Fruit fly (Drosophila melanogaster) whole organism, wandering third instar larva: ENCODE results near the gene CG33178.

Source experiments
- Abd-B ChIP-seq: fragments of >200 bp; optimal IDR thresholded peaks from 2 replicates; lab custom pipeline; 2017; ENCODE audit warnings: missing biosample characterization, missing genetic modification characterization
- CG32264 ChIP-seq: fragments of 200-800 bp; sonication (Bioruptor generic); optimal IDR thresholded peaks from 2 replicates; lab custom pipeline; 2016; ENCODE audit warnings: missing biosample characterization, missing genetic modification characterization
- CG9705 ChIP-seq: fragments of 200-800 bp; sonication (Bioruptor generic); optimal IDR thresholded peaks from 2 replicates; lab custom pipeline; 2018; ENCODE audit warnings: missing biosample characterization, mild to moderate bottlenecking, missing genetic modification characterization
- CrebA ChIP-seq: fragments of 200-800 bp; sonication (Bioruptor generic); optimal IDR thresholded peaks from 2 replicates; lab custom pipeline; 2016; ENCODE audit warnings: missing biosample characterization, mild to moderate bottlenecking, missing genetic modification characterization, borderline replicate concordance
- Dfd ChIP-seq: fragments of >200 bp; optimal IDR thresholded peaks from 2 replicates; lab custom pipeline; 2017; ENCODE audit warnings: missing biosample characterization, missing genetic modification characterization
- Dif ChIP-seq: fragments of 200-275, 200-300 bp; sonication (Bioruptor generic); optimal IDR thresholded peaks from 2 replicates; lab custom pipeline; 2018; ENCODE audit warnings: missing biosample characterization, missing genetic modification characterization; ENCODE audit not compliant: partially characterized antibody
- GATAd ChIP-seq: sonication (Bioruptor generic); optimal IDR thresholded peaks from 2 replicates; lab custom pipeline; 2016; ENCODE audit warnings: missing biosample characterization, missing genetic modification characterization
- HLH106 ChIP-seq: fragments of 200-800 bp; optimal IDR thresholded peaks from 3 replicates; lab custom pipeline; 2019; ENCODE audit warnings: missing biosample characterization, mild to moderate bottlenecking, missing genetic modification characterization, moderate library complexity
- Hnf4 ChIP-seq: fragments of 200-800 bp; sonication (Bioruptor generic); optimal IDR thresholded peaks from 2 replicates; lab custom pipeline; 2016; ENCODE audit warnings: missing biosample characterization, mild to moderate bottlenecking, missing genetic modification characterization
- Hr78 ChIP-seq: fragments of >200 bp; optimal IDR thresholded peaks from 2 replicates; lab custom pipeline; 2017; ENCODE audit warnings: missing biosample characterization, missing genetic modification characterization
- Hr83 ChIP-seq: fragments of 200-300 bp; sonication (Bioruptor generic); optimal IDR thresholded peaks from 2 replicates; lab custom pipeline; 2016; ENCODE audit warnings: missing biosample characterization, mild to moderate bottlenecking, missing genetic modification characterization, moderate library complexity; ENCODE audit not compliant: poor library complexity, severe bottlenecking
- Jra ChIP-seq: sonication (Bioruptor generic); optimal IDR thresholded peaks from 2 replicates; lab custom pipeline; 2016; ENCODE audit warnings: missing biosample characterization, missing genetic modification characterization
- Mio ChIP-seq: sonication (Bioruptor generic); optimal IDR thresholded peaks from 2 replicates; lab custom pipeline; 2016; ENCODE audit warnings: missing biosample characterization, missing genetic modification characterization
- Myc ChIP-seq: fragments of >200 bp; optimal IDR thresholded peaks from 2 replicates; lab custom pipeline; 2017
- N ChIP-seq: fragments of >200 bp; optimal IDR thresholded peaks from 2 replicates; lab custom pipeline; 2018; ENCODE audit warnings: missing biosample characterization, missing external identifiers, missing genetic modification characterization
- OdsH ChIP-seq: fragments of 200-800 bp; sonication (Bioruptor generic); optimal IDR thresholded peaks from 2 replicates; lab custom pipeline; 2016; ENCODE audit warnings: missing biosample characterization, mild to moderate bottlenecking, missing genetic modification characterization
- Rel ChIP-seq, 2 experiments: fragments of 200-800 bp; sonication (Bioruptor generic) in 1 of 2; optimal IDR thresholded peaks; 2 replicates in 1 of 2; 3 replicates in 1 of 2; lab custom pipeline; 2016 to 2019; ENCODE audit warnings: mild to moderate bottlenecking in 2 of 2, missing biosample characterization in 2 of 2, missing genetic modification characterization in 2 of 2, moderate library complexity in 1 of 2
- Sp1 ChIP-seq: fragments of 200-800 bp; sonication (Bioruptor generic); optimal IDR thresholded peaks from 3 replicates; lab custom pipeline; 2019; ENCODE audit warnings: missing biosample characterization, mild to moderate bottlenecking, missing genetic modification characterization, moderate library complexity
- Vsx2 ChIP-seq: fragments of 200-300, 225-300 bp; sonication (Bioruptor generic); optimal IDR thresholded peaks from 2 replicates; lab custom pipeline; 2018; ENCODE audit warnings: missing biosample characterization, missing genetic modification characterization; ENCODE audit not compliant: partially characterized antibody
- br ChIP-seq: fragments of 200-800 bp; sonication (Bioruptor generic); optimal IDR thresholded peaks from 2 replicates; lab custom pipeline; 2016; ENCODE audit warnings: missing biosample characterization, missing genetic modification characterization
- brk ChIP-seq: fragments of 200-800 bp; sonication (Bioruptor generic); optimal IDR thresholded peaks from 2 replicates; lab custom pipeline; 2016; ENCODE audit warnings: missing biosample characterization, mild to moderate bottlenecking, missing genetic modification characterization
- dl ChIP-seq, 2 experiments: fragments of 175-275, 200-275 bp in 1 of 2; fragments of 200-275 bp in 1 of 2; sonication (Bioruptor generic); optimal IDR thresholded peaks; lab custom pipeline; 2018; ENCODE audit warnings: mild to moderate bottlenecking in 2 of 2, missing biosample characterization in 2 of 2, missing genetic modification characterization in 2 of 2, moderate library complexity in 2 of 2; ENCODE audit not compliant: partially characterized antibody in 2 of 2, insufficient read depth in 1 of 2
- dmrt93B ChIP-seq: fragments of 200-800 bp; sonication (Bioruptor generic); optimal IDR thresholded peaks from 2 replicates; lab custom pipeline; 2018; ENCODE audit warnings: missing biosample characterization, mild to moderate bottlenecking, missing genetic modification characterization
- dsf ChIP-seq: sonication (Bioruptor generic); optimal IDR thresholded peaks from 2 replicates; lab custom pipeline; 2016; ENCODE audit warnings: missing biosample characterization, missing genetic modification characterization, borderline replicate concordance
- ey ChIP-seq: fragments of 200-800 bp; sonication (Bioruptor generic); optimal IDR thresholded peaks from 2 replicates; lab custom pipeline; 2016; ENCODE audit warnings: missing biosample characterization, missing genetic modification characterization
- foxo ChIP-seq, 2 experiments: fragments of 200-800 bp; sonication (Bioruptor generic); optimal IDR thresholded peaks; 2 replicates in 1 of 2; 3 replicates in 1 of 2; lab custom pipeline; 2016 to 2017; ENCODE audit warnings: missing biosample characterization in 2 of 2, missing genetic modification characterization in 2 of 2
- fru ChIP-seq: fragments of 200-800 bp; sonication (Bioruptor generic); optimal IDR thresholded peaks from 3 replicates; lab custom pipeline; 2016; ENCODE audit warnings: missing biosample characterization, mild to moderate bottlenecking, missing genetic modification characterization
- h ChIP-seq: fragments of 200-800 bp; sonication (Bioruptor generic); optimal IDR thresholded peaks from 3 replicates; lab custom pipeline; 2016; ENCODE audit warnings: missing biosample characterization, mild to moderate bottlenecking, missing genetic modification characterization
- jim ChIP-seq: fragments of 175-275, 200-325 bp; sonication (Bioruptor generic); optimal IDR thresholded peaks from 2 replicates; lab custom pipeline; 2016; ENCODE audit warnings: missing biosample characterization, mild to moderate bottlenecking, missing genetic modification characterization
- lola ChIP-seq: fragments of >200 bp; optimal IDR thresholded peaks from 2 replicates; lab custom pipeline; 2017; ENCODE audit warnings: missing biosample characterization, missing genetic modification characterization
- pan ChIP-seq: fragments of >200 bp; optimal IDR thresholded peaks from 2 replicates; lab custom pipeline; 2017
- psq ChIP-seq: fragments of 200-800 bp; sonication (Bioruptor generic); optimal IDR thresholded peaks from 3 replicates; lab custom pipeline; 2017; ENCODE audit warnings: missing biosample characterization, mild to moderate bottlenecking, missing genetic modification characterization, moderate library complexity
- rgr ChIP-seq: fragments of 200-800 bp; sonication (Bioruptor generic); optimal IDR thresholded peaks from 3 replicates; lab custom pipeline; 2016; ENCODE audit warnings: missing biosample characterization, mild to moderate bottlenecking, missing genetic modification characterization
- sage ChIP-seq: fragments of 200-800 bp; sonication (Bioruptor generic); optimal IDR thresholded peaks from 2 replicates; lab custom pipeline; 2016; ENCODE audit warnings: missing biosample characterization, mild to moderate bottlenecking, missing genetic modification characterization
- sv ChIP-seq: fragments of 200-800 bp; sonication (Bioruptor generic); optimal IDR thresholded peaks from 3 replicates; lab custom pipeline; 2016; ENCODE audit warnings: missing biosample characterization, missing genetic modification characterization
- tai ChIP-seq: sonication (Bioruptor generic); optimal IDR thresholded peaks from 2 replicates; lab custom pipeline; 2016; ENCODE audit warnings: missing biosample characterization, missing genetic modification characterization
- usp ChIP-seq: fragments of >200 bp; optimal IDR thresholded peaks from 2 replicates; lab custom pipeline; 2017; ENCODE audit warnings: missing biosample characterization, missing genetic modification characterization
- woc ChIP-seq: sonication (Bioruptor generic); optimal IDR thresholded peaks from 2 replicates; lab custom pipeline; 2016; ENCODE audit warnings: missing biosample characterization, mild to moderate bottlenecking, missing genetic modification characterization

The CG33178 gene

dm6 chrX:15043013-15043699 is 39.5 kb upstream of the CG33178 start (continued):
- TF ChIP-seq Rel (GFP tag; optimal IDR thresholded peaks at IDR 0.05; lab: Kevin White, UChicago) (peak; percentile 19), Rel (tag; optimal IDR thresholded peaks at IDR 0.05; lab: Kevin White, UChicago) (peak; percentile 38)

dm6 chrX:15043700-15044225 is 38.9 kb upstream of the CG33178 start, which contains the start of gene CG5541:
CG5541 (plus strand) TSS chrX:15044123.
- peak; percentile 44 for TF ChIP-seq dmrt93B
- TF ChIP-seq fru (GFP tag; lab: Kevin White, UChicago), result no peak
- no peak for TF ChIP-seq lola (GFP tag; lab: Kevin White, UChicago)
- TF ChIP-seq Dfd (GFP tag; lab: Kevin White, UChicago), result no peak
- no peak for TF ChIP-seq psq
- TF ChIP-seq CrebA, result no peak
- no peak for TF ChIP-seq pan (lab: Kevin White, UChicago)
- no peak for TF ChIP-seq rgr (GFP tag; lab: Kevin White, UChicago)
- TF ChIP-seq jim (GFP tag; lab: Kevin White, UChicago), result no peak
- peak; percentile 96 for TF ChIP-seq Myc
- no peak for TF ChIP-seq Hnf4
- TF ChIP-seq Hr83, result no peak
- peak; percentile 54 for TF ChIP-seq Sp1
- no peak for TF ChIP-seq Jra
- TF ChIP-seq Mio, result no peak
- TF ChIP-seq GATAd (GFP tag; lab: Kevin White, UChicago), result no peak
- TF ChIP-seq ey (GFP tag; lab: Kevin White, UChicago), result peak; percentile 57
- TF ChIP-seq Vsx2 (GFP tag; lab: Kevin White, UChicago), result no peak
- peak; percentile 2 for TF ChIP-seq sv
- TF ChIP-seq dl (GFP tag; optimal IDR thresholded peaks at IDR 0.05; lab: Kevin White, UChicago; ENCODE audit: insufficient read depth in 1 of 2, partially characterized antibody in 2 of 2), result peak; percentile 67 to 75
- peak; percentile 52 for TF ChIP-seq h (GFP tag; lab: Kevin White, UChicago)
- no peak for TF ChIP-seq Dif
- no peak for TF ChIP-seq usp (GFP tag; lab: Kevin White, UChicago)
- TF ChIP-seq OdsH (GFP tag; lab: Kevin White, UChicago), result peak; percentile 24
- TF ChIP-seq dsf (GFP tag; lab: Kevin White, UChicago), result no peak
- TF ChIP-seq brk (GFP tag; lab: Kevin White, UChicago), result no peak
- TF ChIP-seq woc (GFP tag; lab: Kevin White, UChicago), result peak; percentile 86
- no peak for TF ChIP-seq CG32264
- TF ChIP-seq sage (GFP tag; lab: Kevin White, UChicago), result no peak
- no peak for TF ChIP-seq Abd-B (GFP tag; lab: Kevin White, UChicago)
- no peak for TF ChIP-seq tai (GFP tag; lab: Kevin White, UChicago)
- TF ChIP-seq Rel (GFP tag; optimal IDR thresholded peaks at IDR 0.05; lab: Kevin White, UChicago), result no peak
- TF ChIP-seq Rel (tag; optimal IDR thresholded peaks at IDR 0.05; lab: Kevin White, UChicago), result no peak
- peak; percentile 23 for TF ChIP-seq HLH106 (tag; lab: Kevin White, UChicago)
- TF ChIP-seq Hr78 (GFP tag; lab: Kevin White, UChicago), result no peak
- TF ChIP-seq N (GFP tag; lab: Kevin White, UChicago), result no peak
- peak; percentile 5 for TF ChIP-seq br (GFP tag; lab: Kevin White, UChicago)
- peak; percentile 28 for TF ChIP-seq CG9705 (GFP tag; lab: Kevin White, UChicago)
- TF ChIP-seq foxo (GFP tag; optimal IDR thresholded peaks at IDR 0.05; lab: Kevin White, UChicago), result peak in 1 of 2 experiments; percentile 35
- TF ChIP-seq, all 38 proteins: peak for 13

dm6 chrX:15045608-15046007 is 37.0 kb upstream of the CG33178 start:
- no peak for TF ChIP-seq jim (GFP tag; lab: Kevin White, UChicago)
- TF ChIP-seq dmrt93B, result no peak
- TF ChIP-seq Jra, result no peak
- TF ChIP-seq Mio, result no peak
- TF ChIP-seq sage (GFP tag; lab: Kevin White, UChicago), result no peak
- no peak for TF ChIP-seq Vsx2 (GFP tag; lab: Kevin White, UChicago)
- TF ChIP-seq HLH106 (tag; lab: Kevin White, UChicago), result no peak
- peak; percentile 17 for TF ChIP-seq brk (GFP tag; lab: Kevin White, UChicago)
- TF ChIP-seq Hr78 (GFP tag; lab: Kevin White, UChicago), result no peak
- no peak for TF ChIP-seq Abd-B (GFP tag; lab: Kevin White, UChicago)
- TF ChIP-seq woc (GFP tag; lab: Kevin White, UChicago), result no peak
- no peak for TF ChIP-seq lola (GFP tag; lab: Kevin White, UChicago)
- TF ChIP-seq usp (GFP tag; lab: Kevin White, UChicago), result no peak
- TF ChIP-seq pan (lab: Kevin White, UChicago), result no peak
- TF ChIP-seq Hr83, result peak; percentile 16
- no peak for TF ChIP-seq CrebA
- no peak for TF ChIP-seq Sp1
- TF ChIP-seq GATAd (GFP tag; lab: Kevin White, UChicago), result no peak
- no peak for TF ChIP-seq Rel (GFP tag; optimal IDR thresholded peaks at IDR 0.05; lab: Kevin White, UChicago)
- no peak for TF ChIP-seq Rel (tag; optimal IDR thresholded peaks at IDR 0.05; lab: Kevin White, UChicago)
- peak; percentile 22 for TF ChIP-seq Hnf4
- no peak for TF ChIP-seq tai (GFP tag; lab: Kevin White, UChicago)
- no peak for TF ChIP-seq CG9705 (GFP tag; lab: Kevin White, UChicago)
- TF ChIP-seq Myc, result no peak
- TF ChIP-seq foxo (GFP tag; optimal IDR thresholded peaks at IDR 0.05; lab: Kevin White, UChicago), result no peak
- peak; percentile 9 for TF ChIP-seq rgr (GFP tag; lab: Kevin White, UChicago)
- TF ChIP-seq sv, result no peak
- TF ChIP-seq CG32264, result no peak
- no peak for TF ChIP-seq fru (GFP tag; lab: Kevin White, UChicago)
- no peak for TF ChIP-seq br (GFP tag; lab: Kevin White, UChicago)
- no peak for TF ChIP-seq OdsH (GFP tag; lab: Kevin White, UChicago)
- no peak for TF ChIP-seq dl (GFP tag; optimal IDR thresholded peaks at IDR 0.05; lab: Kevin White, UChicago; ENCODE audit: insufficient read depth in 1 of 2, partially characterized antibody in 2 of 2)
- TF ChIP-seq dsf (GFP tag; lab: Kevin White, UChicago), result no peak
- no peak for TF ChIP-seq Dif
- TF ChIP-seq Dfd (GFP tag; lab: Kevin White, UChicago), result no peak
- TF ChIP-seq N (GFP tag; lab: Kevin White, UChicago), result no peak
